Fruit fly (Drosophila melanogaster): ENCODE data around the gene CG14285.

Gene CG14285

dm6 chr3R:19024761-19025160 is at the start of gene CG14285:
TSS of gene CG14285 (plus strand) at chr3R:19025099.
- peak; percentile 22; the same call in 1 of the 2 replicates for TF ChIP-seq CG32121 (GFP tag; IDR thresholded peaks at IDR 0.05)
- no peak for TF ChIP-seq CG8159 (tag; optimal IDR thresholded peaks at IDR 0.05)

DNA sequence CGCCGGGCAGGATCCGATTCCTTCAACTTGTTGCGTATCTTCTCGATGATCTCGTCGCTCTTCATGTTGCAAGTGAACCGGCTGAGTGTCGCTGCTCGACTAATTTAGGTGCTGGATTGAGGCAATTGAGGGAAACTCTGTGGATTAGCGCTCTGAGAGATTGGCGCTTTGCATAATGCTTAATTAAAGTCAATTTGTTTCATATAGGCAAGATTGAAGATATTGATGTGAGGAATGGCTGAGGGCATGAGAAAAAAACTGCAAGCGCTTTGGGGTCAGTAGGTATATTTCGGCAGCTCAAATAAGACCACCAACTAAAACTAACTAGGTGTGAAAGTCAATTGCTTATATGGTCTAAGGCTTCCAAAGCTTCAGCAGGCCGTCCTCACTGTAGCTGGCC is 46.2 kb upstream of the CG14285 start, which contains the start of gene euc:
euc (minus strand) TSS at position 101 of the 400 bp plus-strand sequence.
- no peak for TF ChIP-seq CG8159 (tag; optimal IDR thresholded peaks at IDR 0.05)
- no peak for TF ChIP-seq CG15710 (tag; optimal IDR thresholded peaks at IDR 0.05)
- TF ChIP-seq Ets98B (GFP tag; IDR thresholded peaks at IDR 0.05): no peak
- no peak for TF ChIP-seq CG34367 (tag; optimal IDR thresholded peaks at IDR 0.05)
- TF ChIP-seq rn (GFP tag; IDR thresholded peaks at IDR 0.05): no peak
- no peak for TF ChIP-seq D1 (tag; optimal IDR thresholded peaks at IDR 0.05)
- TF ChIP-seq Pif1B (GFP tag; optimal IDR thresholded peaks at IDR 0.05): no peak

DNA sequence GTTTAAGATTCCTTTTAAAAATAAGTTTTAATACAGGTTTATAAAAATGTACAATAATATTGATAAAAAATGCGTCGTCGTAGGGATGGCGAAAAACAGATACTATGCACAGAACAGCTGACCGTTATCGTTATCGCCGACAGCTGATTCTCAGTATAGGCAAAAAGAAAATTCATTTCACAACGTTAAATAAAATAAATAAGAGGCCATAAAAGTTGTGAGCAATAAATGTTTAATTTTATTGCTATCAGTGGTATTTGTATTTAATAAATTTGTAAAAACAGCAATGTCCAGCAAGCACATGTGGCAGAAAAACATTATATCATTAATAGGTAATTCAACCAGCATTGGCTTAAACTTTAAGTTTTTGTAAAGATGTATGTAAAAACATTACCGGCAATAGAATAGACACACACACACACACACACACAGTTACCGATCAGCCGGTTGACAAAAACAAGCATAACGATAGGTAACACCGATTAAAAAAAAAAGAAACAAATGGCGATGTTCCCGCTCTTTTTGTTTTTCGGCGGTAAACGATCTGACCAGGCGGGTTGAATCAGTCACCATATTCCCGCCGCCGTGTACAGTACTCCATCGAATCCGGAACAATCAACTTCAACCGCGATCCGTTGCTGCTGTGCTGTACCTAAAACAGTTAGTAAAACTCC is 43.9 kb upstream of the CG14285 start, which contains the start of the genes dnk and Smu1:
dnk (plus strand) TSS at position 133 of the 674 bp plus-strand sequence.
Smu1 (minus strand) TSS at position 462 of the 674 bp plus-strand sequence.
- TF ChIP-seq fd96Ca (GFP tag; IDR thresholded peaks at IDR 0.05) (peak; percentile 36; the same call in 1 of the 3 replicates), CG8301 (tag; optimal IDR thresholded peaks at IDR 0.05) (no peak), Pif1B (GFP tag; optimal IDR thresholded peaks at IDR 0.05) (peak; percentile 27), Pif1A (GFP tag; optimal IDR thresholded peaks at IDR 0.05) (peak; percentile 40), CG34367 (tag; optimal IDR thresholded peaks at IDR 0.05) (peak; percentile 23), EcR (GFP tag; optimal IDR thresholded peaks at IDR 0.05) (no peak), CG12605 (GFP tag; IDR thresholded peaks at IDR 0.05) (peak; percentile 59)

DNA sequence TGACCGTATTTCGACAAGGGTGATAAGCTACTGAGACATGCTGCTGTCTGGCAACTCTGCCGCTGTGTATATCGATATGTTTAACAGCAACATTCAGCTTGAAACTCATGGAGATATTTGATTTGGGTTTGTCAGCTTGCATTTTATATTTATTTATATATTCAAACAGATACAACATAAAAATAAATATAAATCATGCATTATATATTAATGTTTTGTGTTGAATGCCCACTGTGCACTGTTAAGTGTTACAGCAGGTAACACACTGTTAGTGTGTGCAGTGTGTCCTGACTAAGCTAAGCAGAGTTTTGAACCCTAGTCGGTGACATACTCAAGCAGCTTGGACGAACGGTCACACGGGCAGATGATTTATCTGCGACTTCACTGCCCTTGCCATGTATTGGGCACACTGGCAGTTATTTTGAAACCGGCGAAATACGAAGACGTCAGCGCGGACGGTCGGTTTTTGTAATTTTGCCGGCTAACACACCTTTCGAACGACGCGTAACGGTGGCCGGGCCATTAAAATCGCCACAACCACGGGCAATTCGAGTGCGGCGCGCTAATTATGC is 41.2 kb upstream of the CG14285 start, which contains the start of the genes snRNP-U1-C and gukh:
snRNP-U1-C (minus strand) TSS at position 37 of the 572 bp plus-strand sequence.
gukh (plus strand) TSS at position 412 of the 572 bp plus-strand sequence.
- TF ChIP-seq CG17806 (tag; optimal IDR thresholded peaks at IDR 0.05) (peak; percentile 62), CG8301 (tag; optimal IDR thresholded peaks at IDR 0.05) (peak; percentile 44), Ets98B (GFP tag; IDR thresholded peaks at IDR 0.05) (peak; percentile 86), CG15710 (tag; optimal IDR thresholded peaks at IDR 0.05) (peak; percentile 71), fd96Ca (GFP tag; IDR thresholded peaks at IDR 0.05) (peak; percentile 67), CG9948 (tag; optimal IDR thresholded peaks at IDR 0.05) (peak; percentile 50), CG8159 (tag; optimal IDR thresholded peaks at IDR 0.05) (peak; percentile 48), CG14655 (GFP tag; optimal IDR thresholded peaks at IDR 0.05) (peak; percentile 48), CG13204 (GFP tag; optimal IDR thresholded peaks at IDR 0.05) (no peak), EcR (GFP tag; optimal IDR thresholded peaks at IDR 0.05) (peak; percentile 48), gl (tag; optimal IDR thresholded peaks at IDR 0.05) (no peak), Pif1B (GFP tag; optimal IDR thresholded peaks at IDR 0.05) (peak; percentile 73), rn (GFP tag; IDR thresholded peaks at IDR 0.05) (peak; percentile 22; the same call in 1 of the 2 replicates), CG12605 (GFP tag; IDR thresholded peaks at IDR 0.05) (peak; percentile 65; the same call in 1 of the 2 replicates), CG4496 (GFP tag; IDR thresholded peaks at IDR 0.05) (peak; percentile 91), D1 (tag; optimal IDR thresholded peaks at IDR 0.05) (no peak), Pif1A (GFP tag; optimal IDR thresholded peaks at IDR 0.05) (peak; percentile 44), Snoo (tag; optimal IDR thresholded peaks at IDR 0.05) (peak; percentile 52), CG34367 (tag; optimal IDR thresholded peaks at IDR 0.05) (peak; percentile 65), CG32121 (GFP tag; IDR thresholded peaks at IDR 0.05) (peak; percentile 83), CG10348 (GFP tag; IDR thresholded peaks at IDR 0.05) (no peak)

DNA sequence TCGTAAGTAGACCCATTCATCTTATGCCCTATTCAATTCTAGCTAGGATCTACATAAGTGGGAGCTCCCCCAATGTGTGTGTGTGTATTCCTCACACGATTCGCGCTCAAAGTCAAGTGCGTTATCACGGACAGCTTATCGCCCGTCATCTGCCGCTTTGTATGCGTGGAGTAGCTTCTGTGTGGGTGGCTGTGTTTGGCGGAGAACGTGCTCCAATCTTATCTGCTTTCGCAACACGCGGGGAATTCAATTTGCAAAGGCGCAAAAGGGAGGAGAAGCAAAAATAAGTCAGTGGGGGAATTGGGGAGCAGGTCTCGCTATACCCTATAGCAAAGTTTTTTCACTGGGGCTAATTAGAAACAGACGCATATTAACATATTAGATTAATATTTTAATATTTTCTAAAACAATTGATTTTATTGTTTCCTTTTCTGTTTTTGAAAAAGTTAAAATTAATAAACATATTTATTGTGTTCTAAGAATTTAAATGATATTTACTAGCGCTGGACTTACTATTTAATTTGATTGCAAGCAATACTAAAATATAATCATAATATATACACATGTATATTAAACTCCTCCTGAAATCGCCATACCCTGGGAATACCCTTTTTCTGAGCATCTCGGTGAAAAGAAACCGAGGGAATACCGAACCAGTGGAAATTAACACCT is 39.6 kb upstream of the CG14285 start:
- TF ChIP-seq CG8301 (tag; optimal IDR thresholded peaks at IDR 0.05): peak; percentile 76
- TF ChIP-seq CG14655 (GFP tag; optimal IDR thresholded peaks at IDR 0.05): peak; percentile 87
- no peak for TF ChIP-seq gl (tag; optimal IDR thresholded peaks at IDR 0.05)
- TF ChIP-seq CG34367 (tag; optimal IDR thresholded peaks at IDR 0.05): peak; percentile 56
- peak; percentile 85 for TF ChIP-seq CG9948 (tag; optimal IDR thresholded peaks at IDR 0.05)
- TF ChIP-seq rn (GFP tag; IDR thresholded peaks at IDR 0.05): peak; percentile 54
- TF ChIP-seq fd96Ca (GFP tag; IDR thresholded peaks at IDR 0.05): no peak
- peak; percentile 80 for TF ChIP-seq CG15710 (tag; optimal IDR thresholded peaks at IDR 0.05)
- TF ChIP-seq CG32121 (GFP tag; IDR thresholded peaks at IDR 0.05): 0 out of 2 replicates have a peak, but pooled peaks have one; percentile 29
- peak; percentile 22 for TF ChIP-seq EcR (GFP tag; optimal IDR thresholded peaks at IDR 0.05)
- no peak for TF ChIP-seq CG10348 (GFP tag; IDR thresholded peaks at IDR 0.05)
- peak; percentile 40 for TF ChIP-seq Pif1A (GFP tag; optimal IDR thresholded peaks at IDR 0.05)
- TF ChIP-seq Pif1B (GFP tag; optimal IDR thresholded peaks at IDR 0.05): peak; percentile 38
- TF ChIP-seq CG12605 (GFP tag; IDR thresholded peaks at IDR 0.05): no peak
- TF ChIP-seq D1 (tag; optimal IDR thresholded peaks at IDR 0.05): peak; percentile 43
- peak; percentile 87 for TF ChIP-seq Snoo (tag; optimal IDR thresholded peaks at IDR 0.05)
- TF ChIP-seq CG17806 (tag; optimal IDR thresholded peaks at IDR 0.05): peak; percentile 74
- peak; percentile 90 for TF ChIP-seq CG8159 (tag; optimal IDR thresholded peaks at IDR 0.05)
- no peak for TF ChIP-seq CG13204 (GFP tag; optimal IDR thresholded peaks at IDR 0.05)
- TF ChIP-seq CG4496 (GFP tag; IDR thresholded peaks at IDR 0.05): no peak

All from whole organism, pupa.